Fruit fly (Drosophila melanogaster) whole organism, embryonic: ENCODE results near the gene glu.

ENCODE experiments used
- Blimp-1 ChIP-seq: fragments of 200-800 bp; sonication (Bioruptor generic); optimal IDR thresholded peaks from 3 replicates; lab custom pipeline; 2018; ENCODE audit warnings: missing biosample characterization, missing genetic modification characterization, mild to moderate bottlenecking, moderate library complexity, missing genetic modification reagents
- CG1024 ChIP-seq: fragments of 200-800 bp; sonication (Bioruptor generic); IDR thresholded peaks from 2 replicates; pipeline ENCODE4 v1.3.6; 2022; ENCODE audit warnings: missing biosample characterization, missing genetic modification characterization
- CG12104 ChIP-seq: fragments of 200-800 bp; sonication (Bioruptor generic); optimal IDR thresholded peaks from 3 replicates; lab custom pipeline; 2016; ENCODE audit warnings: missing biosample characterization, missing genetic modification characterization
- CG14014 ChIP-seq: fragments of 200-800 bp; sonication (Bioruptor generic); IDR thresholded peaks from 2 replicates; pipeline ENCODE4 v1.3.6; 2022; ENCODE audit warnings: missing biosample characterization, missing genetic modification characterization
- CG15601 ChIP-seq: fragments of 200-800 bp; sonication (Bioruptor generic); optimal IDR thresholded peaks from 3 replicates; lab custom pipeline; 2019; ENCODE audit warnings: missing biosample characterization, mild to moderate bottlenecking, missing genetic modification characterization, moderate library complexity
- CG17361 ChIP-seq: fragments of 200-800 bp; sonication (Bioruptor generic); IDR thresholded peaks from 3 replicates; pipeline ENCODE4 v1.3.6; 2022; ENCODE audit warnings: missing biosample characterization, missing genetic modification characterization
- CG17912 ChIP-seq: fragments of 200-800 bp; sonication (Bioruptor generic); optimal IDR thresholded peaks from 2 replicates; lab custom pipeline; 2018; ENCODE audit warnings: missing biosample characterization, mild to moderate bottlenecking, missing genetic modification characterization
- CG2129 ChIP-seq: fragments of 200-800 bp; sonication (Bioruptor generic); IDR thresholded peaks from 2 replicates; pipeline ENCODE4 v1.3.6; 2022; ENCODE audit warnings: missing biosample characterization, missing genetic modification characterization; ENCODE audit not compliant: partially characterized antibody
- CG32772 ChIP-seq: fragments of 200-800 bp; sonication (Bioruptor generic); IDR thresholded peaks from 2 replicates; pipeline ENCODE4 v1.3.6; 2022; ENCODE audit warnings: missing biosample characterization, missing genetic modification characterization
- CG6175 ChIP-seq: fragments of 200-800 bp; sonication (Bioruptor generic); IDR thresholded peaks from 3 replicates; pipeline ENCODE4 v1.3.6; 2022; ENCODE audit warnings: missing biosample characterization, missing genetic modification characterization
- CG7987 ChIP-seq: fragments of 200-800 bp; sonication (Bioruptor generic); optimal IDR thresholded peaks from 2 replicates; lab custom pipeline; 2018; ENCODE audit warnings: missing biosample characterization, mild to moderate bottlenecking, missing genetic modification characterization, moderate library complexity
- CG8089 ChIP-seq: fragments of 200-800 bp; sonication (Bioruptor generic); optimal IDR thresholded peaks from 3 replicates; lab custom pipeline; 2016; ENCODE audit warnings: missing biosample characterization, missing genetic modification characterization
- CG8281 ChIP-seq: fragments of 200-800 bp; sonication (Bioruptor generic); optimal IDR thresholded peaks from 2 replicates; lab custom pipeline; 2018; ENCODE audit warnings: missing biosample characterization, mild to moderate bottlenecking, missing genetic modification characterization, moderate library complexity
- CG8290 ChIP-seq, 3 experiments: fragments of 200-800 bp; sonication (Bioruptor generic); optimal IDR thresholded peaks; 2 replicates each; lab custom pipeline; 2016 to 2019; ENCODE audit warnings: missing biosample characterization in 3 of 3, missing genetic modification characterization in 3 of 3, mild to moderate bottlenecking in 2 of 3, moderate library complexity in 1 of 3
- CG8388 ChIP-seq: fragments of 200-800 bp; sonication (Bioruptor generic); optimal IDR thresholded peaks from 2 replicates; lab custom pipeline; 2019; ENCODE audit warnings: missing biosample characterization, mild to moderate bottlenecking, missing genetic modification characterization, moderate library complexity
- Dfd ChIP-seq, 2 experiments: fragments of >200 bp; optimal IDR thresholded peaks; 2 replicates each; lab custom pipeline; 2017; ENCODE audit warnings: missing biosample characterization in 2 of 2, missing genetic modification characterization in 2 of 2
- Dip2 ChIP-seq: fragments of 200-800 bp; sonication (Bioruptor generic); IDR thresholded peaks from 2 replicates; pipeline ENCODE4 v1.3.6; 2022; ENCODE audit warnings: missing biosample characterization, missing genetic modification characterization
- Dip3 ChIP-seq: fragments of 200-800 bp; sonication (Bioruptor generic); optimal IDR thresholded peaks from 3 replicates; lab custom pipeline; 2016; ENCODE audit warnings: missing biosample characterization, missing genetic modification characterization
- Dll ChIP-seq: fragments of 200-800 bp; sonication (Bioruptor generic); IDR thresholded peaks from 4 replicates; pipeline ENCODE4 v1.3.6; 2022; ENCODE audit warnings: missing biosample characterization, missing genetic modification characterization; ENCODE audit not compliant: partially characterized antibody
- Doc2 ChIP-seq: fragments of 200-800 bp; sonication (Bioruptor generic); IDR thresholded peaks from 2 replicates; pipeline ENCODE4 v1.3.6; 2022; ENCODE audit warnings: missing biosample characterization, missing genetic modification characterization
- Hand ChIP-seq: fragments of 200-800 bp; sonication (Bioruptor generic); optimal IDR thresholded peaks from 2 replicates; lab custom pipeline; 2017; ENCODE audit warnings: mild to moderate bottlenecking, missing biosample characterization, missing genetic modification reagents, missing genetic modification characterization
- Hr3 ChIP-seq: fragments of 200-800 bp; sonication (Bioruptor generic); optimal IDR thresholded peaks from 3 replicates; lab custom pipeline; 2016; ENCODE audit warnings: missing biosample characterization, missing genetic modification characterization
- Max ChIP-seq: fragments of 200-800 bp; sonication (Bioruptor generic); optimal IDR thresholded peaks from 2 replicates; lab custom pipeline; 2016; ENCODE audit warnings: missing biosample characterization, mild to moderate bottlenecking, missing genetic modification characterization
- Nf-YA ChIP-seq: fragments of 200-800 bp; sonication (Bioruptor generic); IDR thresholded peaks from 2 replicates; pipeline ENCODE4 v1.3.6; 2022; ENCODE audit warnings: missing biosample characterization, missing genetic modification characterization
- Opbp ChIP-seq: fragments of 200-800 bp; sonication (Bioruptor generic); IDR thresholded peaks from 3 replicates; pipeline ENCODE4 v1.3.6; 2022; ENCODE audit warnings: missing biosample characterization, missing genetic modification characterization; ENCODE audit not compliant: partially characterized antibody
- Xrp1 ChIP-seq: fragments of 200-800 bp; sonication (Bioruptor generic); IDR thresholded peaks from 2 replicates; pipeline ENCODE4 v1.3.6; 2022; ENCODE audit warnings: missing biosample characterization, missing genetic modification characterization
- al ChIP-seq: fragments of 200-800 bp; sonication (Bioruptor generic); IDR thresholded peaks from 2 replicates; pipeline ENCODE4 v1.3.6; 2022; ENCODE audit warnings: missing biosample characterization, missing genetic modification characterization
- az2 ChIP-seq: fragments of 200-800 bp; sonication (Bioruptor generic); optimal IDR thresholded peaks from 3 replicates; lab custom pipeline; 2016; ENCODE audit warnings: missing biosample characterization, missing genetic modification characterization
- bbx ChIP-seq: fragments of 200-800 bp; sonication (Bioruptor generic); IDR thresholded peaks from 2 replicates; pipeline ENCODE4 v1.3.6; 2022; ENCODE audit warnings: missing biosample characterization, missing genetic modification characterization; ENCODE audit not compliant: partially characterized antibody
- cad ChIP-seq: fragments of >200 bp; optimal IDR thresholded peaks from 2 replicates; lab custom pipeline; 2017; ENCODE audit warnings: missing biosample characterization, missing genetic modification characterization
- crol ChIP-seq: fragments of 200-800 bp; sonication (Bioruptor generic); IDR thresholded peaks from 2 replicates; pipeline ENCODE4 v1.3.6; 2022; ENCODE audit warnings: missing biosample characterization, missing genetic modification characterization
- danr ChIP-seq: fragments of 200-800 bp; sonication (Bioruptor generic); IDR thresholded peaks from 2 replicates; pipeline ENCODE4 v1.3.6; 2022; ENCODE audit warnings: missing biosample characterization, missing genetic modification characterization
- dimm ChIP-seq: fragments of 200-800 bp; sonication (Bioruptor generic); IDR thresholded peaks from 2 replicates; pipeline ENCODE4 v1.3.6; 2022; ENCODE audit warnings: missing biosample characterization, missing genetic modification characterization
- en ChIP-seq: fragments of 200-800 bp; sonication (Bioruptor generic); optimal IDR thresholded peaks from 2 replicates; lab custom pipeline; 2016; ENCODE audit warnings: missing biosample characterization, missing genetic modification characterization
- gcm ChIP-seq: fragments of 200-800 bp; sonication (Bioruptor generic); optimal IDR thresholded peaks from 2 replicates; lab custom pipeline; 2019; ENCODE audit warnings: missing biosample characterization, mild to moderate bottlenecking, missing genetic modification characterization, moderate library complexity
- hbn ChIP-seq: fragments of 200-800 bp; sonication (Bioruptor generic); IDR thresholded peaks from 2 replicates; pipeline ENCODE4 v1.3.6; 2022; ENCODE audit warnings: missing biosample characterization, missing genetic modification characterization; ENCODE audit not compliant: partially characterized antibody
- hth ChIP-seq: fragments of >200 bp; optimal IDR thresholded peaks from 2 replicates; lab custom pipeline; 2017; ENCODE audit warnings: inconsistent platforms
- knrl ChIP-seq: fragments of 200-800 bp; sonication (Bioruptor generic); IDR thresholded peaks from 3 replicates; pipeline ENCODE4 v1.3.6; 2022; ENCODE audit warnings: missing biosample characterization, missing genetic modification characterization; ENCODE audit not compliant: partially characterized antibody
- lmd ChIP-seq: fragments of 200-800 bp; sonication (Bioruptor generic); IDR thresholded peaks from 2 replicates; pipeline ENCODE4 v1.3.6; 2022; ENCODE audit warnings: missing biosample characterization, missing genetic modification characterization
- lola ChIP-seq, 3 experiments: fragments of >200 bp in 2 of 3; fragments of 200-800 bp in 1 of 3; sonication (Bioruptor generic) in 1 of 3; optimal IDR thresholded peaks; 2 replicates each; lab custom pipeline; 2017 to 2019; ENCODE audit warnings: missing biosample characterization in 3 of 3, missing genetic modification characterization in 3 of 3, mild to moderate bottlenecking in 1 of 3, moderate library complexity in 1 of 3
- mam ChIP-seq: fragments of 200-800 bp; sonication (Bioruptor generic); optimal IDR thresholded peaks from 3 replicates; lab custom pipeline; 2016; ENCODE audit warnings: missing biosample characterization, missing genetic modification characterization
- odd ChIP-seq: fragments of 200-800 bp; sonication (Bioruptor generic); optimal IDR thresholded peaks from 2 replicates; lab custom pipeline; 2017; ENCODE audit warnings: missing biosample characterization, mild to moderate bottlenecking, missing genetic modification characterization
- rib ChIP-seq: fragments of 200-800 bp; sonication (Bioruptor generic); IDR thresholded peaks from 2 replicates; pipeline ENCODE4 v1.3.6; 2022; ENCODE audit warnings: missing biosample characterization, missing genetic modification characterization
- sc ChIP-seq, 3 experiments: fragments of >200 bp in 2 of 3; fragments of 200-800 bp in 1 of 3; sonication (Bioruptor generic) in 1 of 3; optimal IDR thresholded peaks; 2 replicates in 2 of 3; 3 replicates in 1 of 3; lab custom pipeline; 2017; ENCODE audit warnings: mild to moderate bottlenecking in 1 of 3, missing biosample characterization in 1 of 3, missing genetic modification characterization in 1 of 3, missing genetic modification reagents in 1 of 3
- ssp ChIP-seq: fragments of 200-800 bp; sonication (Bioruptor generic); IDR thresholded peaks from 2 replicates; pipeline ENCODE4 v1.3.6; 2022; ENCODE audit warnings: missing biosample characterization, missing genetic modification characterization
- tio ChIP-seq: fragments of 200-800 bp; sonication (Bioruptor generic); optimal IDR thresholded peaks from 2 replicates; lab custom pipeline; 2017; ENCODE audit warnings: missing biosample characterization, missing genetic modification characterization, inconsistent platforms
- trem ChIP-seq: fragments of 200-800 bp; optimal IDR thresholded peaks from 3 replicates; lab custom pipeline; 2019; ENCODE audit warnings: missing biosample characterization, mild to moderate bottlenecking, missing genetic modification characterization, moderate library complexity

Gene glu

DNA sequence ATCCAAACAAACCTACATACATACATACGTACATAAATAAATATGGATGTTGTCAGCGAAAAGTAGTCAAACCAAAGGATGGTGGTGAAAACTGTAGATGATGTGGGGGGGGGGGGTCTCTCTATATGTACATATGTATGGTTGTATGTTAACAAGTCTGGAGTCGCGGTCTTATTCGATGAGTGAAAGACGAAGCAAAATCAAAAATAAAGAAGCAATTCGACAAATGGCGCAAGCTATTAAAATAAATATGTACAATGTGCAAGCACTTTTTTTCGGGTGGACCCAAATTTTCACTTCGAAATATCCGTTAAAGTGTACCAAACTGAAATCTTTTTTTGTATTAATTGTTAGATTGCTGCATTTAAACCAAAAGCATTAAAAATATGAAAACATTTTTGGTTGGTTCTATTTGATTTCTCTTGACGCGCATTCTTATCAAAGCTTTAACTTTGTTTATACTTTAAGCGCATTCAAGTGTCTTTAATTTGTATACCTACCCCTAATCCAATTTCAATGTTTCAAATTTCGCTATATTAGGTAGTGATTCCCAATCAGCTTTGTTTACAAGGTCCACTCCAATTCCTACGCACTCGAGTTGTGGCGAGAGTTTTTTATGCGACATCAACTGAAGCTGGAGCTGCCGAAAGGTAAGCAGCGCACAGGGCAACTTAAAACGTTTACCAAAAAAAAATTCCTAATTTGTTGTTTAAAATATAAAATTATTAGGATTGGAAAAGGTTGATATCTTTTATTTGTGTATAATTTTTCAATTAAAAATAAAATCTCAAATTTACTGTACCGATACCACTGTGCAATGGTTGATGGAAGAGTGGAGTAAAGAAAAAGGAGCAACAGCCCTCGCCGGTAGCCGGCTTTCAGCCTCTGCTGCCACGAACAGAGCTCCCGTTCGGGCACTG, 54.0 kb downstream of the glu start, which contains the start of gene CG31807 (continued):
- TF ChIP-seq CG14014 (GFP tag; lab: Robert Waterston, UW): no peak; the same call in 1 of the 2 replicates
- TF ChIP-seq danr: 0 out of 2 replicates have a peak, but pooled peaks have one; percentile 12
- TF ChIP-seq Dip3 (GFP tag; lab: Kevin White, UChicago): peak; percentile 44
- TF ChIP-seq Dip2 (GFP tag; lab: Robert Waterston, UW): no peak
- peak; percentile 81 for TF ChIP-seq Hand (GFP tag; lab: Kevin White, UChicago)
- TF ChIP-seq az2: peak; percentile 69
- peak; percentile 30; the same call in 1 of the 2 replicates for TF ChIP-seq Nf-YA (GFP tag; lab: Robert Waterston, UW)
- no peak for TF ChIP-seq hth (lab: Kevin White, UChicago)
- no peak for TF ChIP-seq bbx (GFP tag; lab: Robert Waterston, UW)
- no peak for TF ChIP-seq Opbp
- TF ChIP-seq trem (tag; lab: Kevin White, UChicago): peak; percentile 35
- peak; percentile 72 for TF ChIP-seq Blimp-1 (GFP tag; lab: Kevin White, UChicago)
- TF ChIP-seq CG7987 (GFP tag; lab: Kevin White, UChicago): no peak
- TF ChIP-seq CG2129 (GFP tag; lab: Robert Waterston, UW): no peak
- TF ChIP-seq Max (GFP tag; lab: Kevin White, UChicago): peak; percentile 14
- TF ChIP-seq sc (optimal IDR thresholded peaks at IDR 0.05; lab: Kevin White, UChicago): no peak
- TF ChIP-seq sc (GFP tag; optimal IDR thresholded peaks at IDR 0.05; lab: Kevin White, UChicago): peak; percentile 71
- TF ChIP-seq gcm (GFP tag; lab: Kevin White, UChicago): peak; percentile 85
- peak; percentile 57; the same call in 1 of the 2 replicates for TF ChIP-seq lmd (GFP tag; lab: Robert Waterston, UW)
- TF ChIP-seq CG8290 (GFP tag; optimal IDR thresholded peaks at IDR 0.05; lab: Kevin White, UChicago): no peak
- TF ChIP-seq CG8290 (tag; optimal IDR thresholded peaks at IDR 0.05; lab: Kevin White, UChicago): peak in 1 of 2 experiments; percentile 45
- TF ChIP-seq CG17361 (GFP tag; lab: Robert Waterston, UW): peak; percentile 86
- TF ChIP-seq Xrp1 (GFP tag; lab: Robert Waterston, UW): peak; percentile 39; the same call in 1 of the 2 replicates
- TF ChIP-seq lola (GFP tag; optimal IDR thresholded peaks at IDR 0.05; lab: Kevin White, UChicago): peak in 1 of 3 experiments; percentile 69
- TF ChIP-seq Dll (GFP tag; lab: Robert Waterston, UW): no peak
- TF ChIP-seq CG1024 (GFP tag; lab: Robert Waterston, UW): no peak
- TF ChIP-seq cad (GFP tag; lab: Kevin White, UChicago): no peak
- no peak; the same call in 1 of the 2 replicates for TF ChIP-seq dimm (GFP tag; lab: Robert Waterston, UW)
- TF ChIP-seq odd: peak; percentile 76
- peak; percentile 55 for TF ChIP-seq CG15601 (tag; lab: Kevin White, UChicago)
- peak; percentile 58 for TF ChIP-seq mam (GFP tag; lab: Kevin White, UChicago)
- TF ChIP-seq hbn (GFP tag; lab: Robert Waterston, UW): no peak
- TF ChIP-seq CG8281 (tag; lab: Kevin White, UChicago): no peak
- no peak for TF ChIP-seq en (GFP tag; lab: Kevin White, UChicago)
- TF ChIP-seq Doc2 (GFP tag; lab: Robert Waterston, UW): no peak
- no peak for TF ChIP-seq CG6175 (GFP tag; lab: Robert Waterston, UW)
- TF ChIP-seq rib (GFP tag; lab: Robert Waterston, UW): no peak
- no peak for TF ChIP-seq Dfd (GFP tag; optimal IDR thresholded peaks at IDR 0.05; lab: Kevin White, UChicago)
- no peak for TF ChIP-seq knrl (GFP tag; lab: Robert Waterston, UW)
- peak; percentile 68 for TF ChIP-seq CG8089 (GFP tag; lab: Kevin White, UChicago)
- TF ChIP-seq tio: peak; percentile 51
- TF ChIP-seq ssp (GFP tag; lab: Robert Waterston, UW): 0 out of 2 replicates have a peak, but pooled peaks have one; percentile 18
- TF ChIP-seq Hr3: peak; percentile 34
- TF ChIP-seq CG12104 (GFP tag; lab: Kevin White, UChicago): peak; percentile 72
- TF ChIP-seq CG32772 (GFP tag; lab: Robert Waterston, UW): 0 out of 2 replicates have a peak, but pooled peaks have one; percentile 6
- TF ChIP-seq CG17912 (GFP tag; lab: Kevin White, UChicago): peak; percentile 2
- TF ChIP-seq crol (GFP tag; lab: Robert Waterston, UW): no peak
- no peak for TF ChIP-seq al (GFP tag; lab: Robert Waterston, UW)
- TF ChIP-seq CG8388 (GFP tag; lab: Kevin White, UChicago): peak; percentile 68
